Fruit fly (Drosophila melanogaster) whole organism, embryonic: ENCODE data around the gene Mlp84B.

ENCODE experiments used
- CG8281 ChIP-seq: fragments of 200-800 bp; sonication (Bioruptor generic); optimal IDR thresholded peaks from 2 replicates; lab custom pipeline; 2018; ENCODE audit warnings: missing biosample characterization, mild to moderate bottlenecking, missing genetic modification characterization, moderate library complexity
- CG8478 ChIP-seq: fragments of >200 bp; optimal IDR thresholded peaks from 2 replicates; lab custom pipeline; 2018
- Dfd ChIP-seq, 2 experiments: fragments of >200 bp; optimal IDR thresholded peaks; 2 replicates each; lab custom pipeline; 2017; ENCODE audit warnings: missing biosample characterization in 2 of 2, missing genetic modification characterization in 2 of 2
- Poxn ChIP-seq: fragments of 200-800 bp; sonication (Bioruptor generic); IDR thresholded peaks from 2 replicates; pipeline ENCODE4 v1.3.6; 2022; ENCODE audit warnings: missing biosample characterization, missing genetic modification characterization
- abd-A ChIP-seq: fragments of 200-800 bp; sonication (Bioruptor generic); optimal IDR thresholded peaks from 3 replicates; lab custom pipeline; 2019; ENCODE audit warnings: missing biosample characterization, mild to moderate bottlenecking, missing genetic modification characterization, moderate library complexity
- amos ChIP-seq: fragments of 200-800 bp; sonication (Bioruptor generic); IDR thresholded peaks from 2 replicates; pipeline ENCODE4 v1.3.6; 2022; ENCODE audit warnings: missing biosample characterization, missing genetic modification characterization; ENCODE audit not compliant: partially characterized antibody
- bab2 ChIP-seq: fragments of 200-800 bp; sonication (Bioruptor generic); optimal IDR thresholded peaks from 2 replicates; lab custom pipeline; 2016; ENCODE audit warnings: missing biosample characterization, missing genetic modification characterization
- cwo ChIP-seq: fragments of 200-800 bp; sonication (Bioruptor generic); optimal IDR thresholded peaks from 3 replicates; lab custom pipeline; 2017; ENCODE audit warnings: missing biosample characterization, missing genetic modification characterization, mild to moderate bottlenecking, moderate library complexity, missing genetic modification reagents
- kni ChIP-seq: fragments of 200-800 bp; sonication (Bioruptor generic); optimal IDR thresholded peaks from 3 replicates; lab custom pipeline; 2017; ENCODE audit warnings: mild to moderate bottlenecking, missing biosample characterization, missing genetic modification reagents, missing genetic modification characterization
- lola ChIP-seq, 3 experiments: fragments of >200 bp in 2 of 3; fragments of 200-800 bp in 1 of 3; sonication (Bioruptor generic) in 1 of 3; optimal IDR thresholded peaks; 2 replicates each; lab custom pipeline; 2017 to 2019; ENCODE audit warnings: missing biosample characterization in 3 of 3, missing genetic modification characterization in 3 of 3, mild to moderate bottlenecking in 1 of 3, moderate library complexity in 1 of 3
- ranshi ChIP-seq: fragments of 200-800 bp; sonication (Bioruptor generic); IDR thresholded peaks from 2 replicates; pipeline ENCODE4 v1.3.6; 2022; ENCODE audit warnings: missing biosample characterization, missing genetic modification characterization

dm6 chr3R:7093592-7093991 is 23.9 kb downstream of the Mlp84B start:
- no peak for TF ChIP-seq kni (GFP tag; lab: Kevin White, UChicago)
- no peak for TF ChIP-seq bab2 (GFP tag; lab: Kevin White, UChicago)
- no peak for TF ChIP-seq Dfd (GFP tag; optimal IDR thresholded peaks at IDR 0.05; lab: Kevin White, UChicago)
- TF ChIP-seq abd-A (tag; lab: Kevin White, UChicago): no peak
- TF ChIP-seq Poxn (GFP tag; lab: Robert Waterston, UW): no peak
- TF ChIP-seq lola (GFP tag; optimal IDR thresholded peaks at IDR 0.05; lab: Kevin White, UChicago): no peak
- no peak for TF ChIP-seq CG8281 (tag; lab: Kevin White, UChicago)
- no peak for TF ChIP-seq cwo (GFP tag; lab: Kevin White, UChicago)
- peak; percentile 37; the same call in 1 of the 2 replicates for TF ChIP-seq amos
- TF ChIP-seq ranshi (GFP tag; lab: Robert Waterston, UW): no peak
- TF ChIP-seq CG8478 (lab: Kevin White, UChicago): no peak
